Fruit fly (Drosophila melanogaster): Measurements from ENCODE around the gene comt.

comt gene

dm6 chrX:13238294-13238917 is 20.4 kb upstream of the comt start (continued):
- TF ChIP-seq C15 (GFP tag; IDR thresholded peaks at IDR 0.05) (no peak), CG8924 (tag; optimal IDR thresholded peaks at IDR 0.05) (peak; percentile 7), CG12104 (GFP tag; optimal IDR thresholded peaks at IDR 0.05) (no peak), CG5953 (GFP tag; IDR thresholded peaks at IDR 0.05) (0 out of 2 replicates have a peak, but pooled peaks have one; percentile 14), pum (GFP tag; optimal IDR thresholded peaks at IDR 0.05) (no peak), CG8944 (GFP tag; optimal IDR thresholded peaks at IDR 0.05) (no peak), tup (GFP tag; optimal IDR thresholded peaks at IDR 0.05) (no peak), Fer2 (tag; optimal IDR thresholded peaks at IDR 0.05) (no peak), Oli (tag; optimal IDR thresholded peaks at IDR 0.05) (peak; percentile 21), CG2712 (tag; optimal IDR thresholded peaks at IDR 0.05) (peak; percentile 34), CG32532 (GFP tag; IDR thresholded peaks at IDR 0.05) (no peak), HLH54F (GFP tag; optimal IDR thresholded peaks at IDR 0.05) (no peak), chif (GFP tag; optimal IDR thresholded peaks at IDR 0.05) (peak; percentile 4 to 17), CG17361 (GFP tag; IDR thresholded peaks at IDR 0.05) (0 out of 3 replicates have a peak, but pooled peaks have one; percentile 18), CG7839 (tag; optimal IDR thresholded peaks at IDR 0.05) (peak; percentile 42), Oaz (GFP tag; IDR thresholded peaks at IDR 0.05) (no peak), chinmo (GFP tag; IDR thresholded peaks at IDR 0.05; ENCODE audit: partially characterized antibody) (0 out of 4 replicates have a peak, but pooled peaks have one; percentile 22), ase (GFP tag; IDR thresholded peaks at IDR 0.05) (no peak), HHEX (GFP tag; optimal IDR thresholded peaks at IDR 0.05) (no peak), CG12236 (GFP tag; optimal IDR thresholded peaks at IDR 0.05) (no peak), Bgb (GFP tag; IDR thresholded peaks at IDR 0.05; ENCODE audit: partially characterized antibody) (no peak), CG14667 (GFP tag; IDR thresholded peaks at IDR 0.05) (no peak), Xrp1 (GFP tag; IDR thresholded peaks at IDR 0.05) (peak; percentile 34; the same call in 1 of the 2 replicates), CG31441 (GFP tag; IDR thresholded peaks at IDR 0.05) (peak; percentile 38; the same call in 1 of the 2 replicates), pb (GFP tag; optimal IDR thresholded peaks at IDR 0.05) (no peak), D19B (GFP tag; optimal IDR thresholded peaks at IDR 0.05) (no peak), CG12659 (GFP tag; optimal IDR thresholded peaks at IDR 0.05) (no peak), CG11695 (GFP tag; IDR thresholded peaks at IDR 0.05) (no peak), Elba2 (GFP tag; optimal IDR thresholded peaks at IDR 0.05) (no peak), HLH3B (GFP tag; IDR thresholded peaks at IDR 0.05) (no peak), CG16863 (GFP tag; optimal IDR thresholded peaks at IDR 0.05) (no peak), Sox102F (GFP tag; optimal IDR thresholded peaks at IDR 0.05) (peak; percentile 60), knrl (GFP tag; IDR thresholded peaks at IDR 0.05; ENCODE audit: partially characterized antibody) (no peak), jumu (GFP tag; optimal IDR thresholded peaks at IDR 0.05) (no peak), CG10979 (tag; optimal IDR thresholded peaks at IDR 0.05) (peak; percentile 33), CG11723 (GFP tag; optimal IDR thresholded peaks at IDR 0.05) (no peak), CG7372 (GFP tag; IDR thresholded peaks at IDR 0.05) (no peak), CG18764 (GFP tag; optimal IDR thresholded peaks at IDR 0.05) (no peak), Hand (GFP tag; optimal IDR thresholded peaks at IDR 0.05) (no peak), eve (GFP tag; optimal IDR thresholded peaks at IDR 0.05) (peak in 1 of 2 experiments; percentile 30), CG12391 (tag; optimal IDR thresholded peaks at IDR 0.05) (peak; percentile 25), crol (GFP tag; IDR thresholded peaks at IDR 0.05) (peak; percentile 83), psq (GFP tag; optimal IDR thresholded peaks at IDR 0.05) (no peak), CG5245 (GFP tag; optimal IDR thresholded peaks at IDR 0.05) (no peak), CG11504 (tag; optimal IDR thresholded peaks at IDR 0.05) (peak; percentile 54), sens (GFP tag) (peak; percentile 88), vvl (GFP tag; IDR thresholded peaks at IDR 0.05) (peak; percentile 64; the same call in 1 of the 2 replicates), Gug (GFP tag; IDR thresholded peaks at IDR 0.05) (no peak), sisA (GFP tag; IDR thresholded peaks at IDR 0.05) (no peak), CG10274 (GFP tag; optimal IDR thresholded peaks at IDR 0.05) (no peak), corto (GFP tag; optimal IDR thresholded peaks at IDR 0.05) (no peak)
